Worm (Caenorhabditis elegans): ENCODE measurements around the gene T22D1.5.

T22D1.5 gene

DNA sequence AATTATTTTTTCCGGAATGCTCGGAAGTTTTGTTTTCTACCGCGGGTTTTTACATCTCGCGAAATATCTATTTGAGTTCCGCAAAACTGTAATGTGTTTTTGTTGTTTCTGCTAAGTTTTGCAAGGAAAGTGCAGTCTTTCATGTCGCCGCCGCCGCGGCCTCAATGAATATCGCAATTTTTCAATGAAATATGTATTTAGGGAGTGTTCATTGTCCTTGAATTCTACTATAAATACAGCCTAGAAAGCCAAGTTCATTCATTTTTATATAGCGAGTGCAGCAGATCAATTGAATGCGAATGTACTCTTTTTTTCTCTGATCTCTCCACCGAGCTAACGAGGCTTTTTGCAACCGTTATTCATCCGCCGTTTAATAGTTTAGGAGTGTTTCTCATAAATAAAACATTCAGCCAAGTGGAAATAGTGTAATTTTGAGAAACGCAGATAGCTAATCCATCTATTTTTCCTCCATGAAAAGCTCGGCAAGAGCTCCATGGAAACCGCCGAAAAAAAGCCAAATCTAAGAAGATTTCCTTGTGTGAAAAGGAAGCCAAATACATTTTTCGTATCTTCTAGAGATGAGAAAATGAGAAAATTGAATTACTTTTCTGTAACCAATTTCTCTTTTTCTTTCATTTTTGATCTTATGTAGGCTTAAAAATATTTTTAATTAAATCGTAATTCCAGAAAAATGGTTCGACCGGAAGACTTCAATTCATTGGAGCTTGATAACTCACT, 9.3 kb downstream of the T22D1.5 start, which contains the start of gene T22D1.3:
TSS of gene T22D1.3 (plus strand) at position 688 of the 738 bp plus-strand sequence.
- TF ChIP-seq nhr-237 (tag; optimal IDR thresholded peaks at IDR 0.05) (no peak), mep-1 (tag; optimal IDR thresholded peaks at IDR 0.05) (no peak), unc-120 (tag; optimal IDR thresholded peaks at IDR 0.05; ENCODE audit: poor library complexity, severe bottlenecking) (no peak), nhr-76 (tag; optimal IDR thresholded peaks at IDR 0.05) (no peak), drap-1 (GFP tag; optimal IDR thresholded peaks at IDR 0.05) (no peak), flh-1 (GFP tag; optimal IDR thresholded peaks at IDR 0.05) (no peak), snpc-4 (tag; optimal IDR thresholded peaks at IDR 0.05) (no peak), cnd-1 (tag; optimal IDR thresholded peaks at IDR 0.05) (no peak), zip-8 (tag; optimal IDR thresholded peaks at IDR 0.05) (no peak), ceh-43 (GFP tag; optimal IDR thresholded peaks at IDR 0.05) (no peak)

DNA sequence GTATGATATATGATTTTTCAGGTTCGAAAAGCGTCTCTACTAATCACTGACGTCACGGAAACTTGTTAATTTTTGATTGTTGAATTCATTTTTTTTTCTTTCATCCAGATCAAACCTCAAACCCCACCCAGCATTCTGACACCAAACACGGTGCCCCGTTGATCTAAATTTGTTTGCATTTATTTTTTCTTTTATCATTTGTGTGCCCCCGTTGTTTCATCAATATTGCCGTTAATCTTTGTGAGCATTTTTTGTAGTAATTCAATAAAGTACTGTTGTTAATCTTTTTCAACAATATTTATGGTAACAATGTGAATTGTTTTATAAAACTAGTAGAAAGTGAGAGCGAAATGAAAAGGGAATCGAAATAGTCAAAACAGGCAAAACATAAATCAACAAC, 13.1 kb downstream of the T22D1.5 start:
- TF ChIP-seq sem-2 (GFP tag; optimal IDR thresholded peaks at IDR 0.05): no peak
- TF ChIP-seq drap-1 (GFP tag; optimal IDR thresholded peaks at IDR 0.05): no peak
- no peak for TF ChIP-seq flh-1 (GFP tag; optimal IDR thresholded peaks at IDR 0.05)
- no peak for TF ChIP-seq lin-32 (GFP tag; optimal IDR thresholded peaks at IDR 0.05)
- no peak for TF ChIP-seq hlh-1 (tag; optimal IDR thresholded peaks at IDR 0.05)
- no peak for TF ChIP-seq nhr-76 (tag; optimal IDR thresholded peaks at IDR 0.05)
- TF ChIP-seq blmp-1 (tag; optimal IDR thresholded peaks at IDR 0.05): no peak

DNA sequence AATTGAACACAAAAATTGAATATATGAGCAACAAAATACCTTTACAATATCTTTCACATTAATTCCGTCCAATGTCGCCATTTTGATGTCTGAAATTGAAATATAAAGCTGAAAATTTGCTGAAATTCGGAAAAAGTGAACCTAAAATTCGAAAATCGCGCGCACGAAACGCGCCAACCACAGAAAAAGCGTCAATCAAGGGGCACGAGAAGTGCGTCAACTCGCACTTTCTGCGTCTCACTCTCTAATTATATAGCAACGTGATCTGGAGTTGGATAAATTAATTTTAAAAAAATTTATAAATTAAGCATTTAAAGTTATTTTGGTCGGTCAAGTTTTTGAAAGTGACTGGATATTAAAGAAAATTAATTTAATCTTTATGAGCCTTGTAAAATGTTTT, 15.6 kb downstream of the T22D1.5 start, which contains the start of gene ruvb-2:
TSS of gene ruvb-2 (minus strand) at position 89 of the 400 bp plus-strand sequence.
- TF ChIP-seq zip-8 (tag; optimal IDR thresholded peaks at IDR 0.05) (no peak), blmp-1 (tag; optimal IDR thresholded peaks at IDR 0.05) (peak; percentile 27), lsy-2 (tag; optimal IDR thresholded peaks at IDR 0.05) (peak; percentile 81), ces-1 (GFP tag; optimal IDR thresholded peaks at IDR 0.05) (peak; percentile 93), mab-5 (tag; optimal IDR thresholded peaks at IDR 0.05) (no peak), nhr-237 (tag; optimal IDR thresholded peaks at IDR 0.05) (peak; percentile 69), pha-4 (tag; optimal IDR thresholded peaks at IDR 0.05) (peak; percentile 59), drap-1 (GFP tag; optimal IDR thresholded peaks at IDR 0.05) (no peak), sem-2 (GFP tag; optimal IDR thresholded peaks at IDR 0.05) (no peak), mep-1 (tag; optimal IDR thresholded peaks at IDR 0.05) (peak; percentile 65), ceh-39 (tag; optimal IDR thresholded peaks at IDR 0.05) (no peak), sptf-1 (tag; optimal IDR thresholded peaks at IDR 0.05) (peak; percentile 38), lin-13 (tag; optimal IDR thresholded peaks at IDR 0.05) (peak; percentile 58), bed-3 (GFP tag; optimal IDR thresholded peaks at IDR 0.05) (no peak), nhr-76 (tag; optimal IDR thresholded peaks at IDR 0.05) (no peak), nhr-2 (tag; optimal IDR thresholded peaks at IDR 0.05) (peak; percentile 4), ceh-43 (GFP tag; optimal IDR thresholded peaks at IDR 0.05) (peak; percentile 42), unc-39 (tag; optimal IDR thresholded peaks at IDR 0.05) (no peak)

ce11 chrIV:6920063-6920462, 16.3 kb downstream of the T22D1.5 start, which contains the start of gene T22D1.18:
T22D1.18 (minus strand) TSS chrIV:6920163.
- TF ChIP-seq elt-3 (tag; optimal IDR thresholded peaks at IDR 0.05) (no peak), mab-5 (tag; optimal IDR thresholded peaks at IDR 0.05) (no peak), lin-32 (GFP tag; optimal IDR thresholded peaks at IDR 0.05) (no peak), blmp-1 (tag; optimal IDR thresholded peaks at IDR 0.05) (no peak), zip-8 (tag; optimal IDR thresholded peaks at IDR 0.05) (no peak), unc-39 (tag; optimal IDR thresholded peaks at IDR 0.05) (no peak), lin-13 (tag; optimal IDR thresholded peaks at IDR 0.05) (no peak), ceh-83 (GFP tag; optimal IDR thresholded peaks at IDR 0.05) (no peak), flh-1 (GFP tag; optimal IDR thresholded peaks at IDR 0.05) (no peak), mls-2 (tag; optimal IDR thresholded peaks at IDR 0.05) (no peak), mep-1 (tag; optimal IDR thresholded peaks at IDR 0.05) (no peak)

- TF ChIP-seq unc-62 (GFP tag; optimal IDR thresholded peaks at IDR 0.05): no peak
- TF ChIP-seq lsy-2 (tag; optimal IDR thresholded peaks at IDR 0.05): no peak
- no peak for TF ChIP-seq ceh-83 (GFP tag; optimal IDR thresholded peaks at IDR 0.05)
- no peak for TF ChIP-seq mls-2 (tag; optimal IDR thresholded peaks at IDR 0.05)
- TF ChIP-seq cnd-1 (tag; optimal IDR thresholded peaks at IDR 0.05): no peak
- TF ChIP-seq hlh-1 (tag; optimal IDR thresholded peaks at IDR 0.05): no peak
- TF ChIP-seq mab-5 (tag; optimal IDR thresholded peaks at IDR 0.05): no peak
- TF ChIP-seq flh-1 (GFP tag; optimal IDR thresholded peaks at IDR 0.05): no peak
- TF ChIP-seq mep-1 (tag; optimal IDR thresholded peaks at IDR 0.05): no peak
- no peak for TF ChIP-seq unc-120 (tag; optimal IDR thresholded peaks at IDR 0.05; ENCODE audit: poor library complexity, severe bottlenecking)
- no peak for TF ChIP-seq unc-39 (tag; optimal IDR thresholded peaks at IDR 0.05)
- no peak for TF ChIP-seq blmp-1 (tag; optimal IDR thresholded peaks at IDR 0.05)
- no peak for TF ChIP-seq elt-1 (tag; optimal IDR thresholded peaks at IDR 0.05; ENCODE audit: borderline replicate concordance, insufficient read depth)
- TF ChIP-seq lin-32 (GFP tag; optimal IDR thresholded peaks at IDR 0.05): no peak
These were observed 19.3 kb downstream of the T22D1.5 start, which contains the start of gene T22D1.1 for ce11 chrIV:6923070-6923469. T22D1.1 (plus strand) TSS chrIV:6923370.
